Worm (Caenorhabditis elegans): ENCODE data around the gene K08C7.1.

ce11 chrIV:10620811-10621210 lies 35.8 kb upstream of the K08C7.1 start, which contains the start of gene R09H10.7:
- TF ChIP-seq hsf-1 (GFP tag; IDR thresholded peaks at IDR 0.05) (no peak), madf-6 (GFP tag; IDR thresholded peaks at IDR 0.05) (no peak), tlf-1 (GFP tag; optimal IDR thresholded peaks at IDR 0.05) (no peak), zfh-2 (GFP tag; conservative IDR thresholded peaks at IDR 0.05) (no peak), nhr-80 (tag; optimal IDR thresholded peaks at IDR 0.05) (no peak), Y67H2A.10 (GFP tag; conservative IDR thresholded peaks at IDR 0.05) (no peak), unc-130 (GFP tag; optimal IDR thresholded peaks at IDR 0.05) (no peak), snpc-4 (GFP tag; optimal IDR thresholded peaks at IDR 0.05) (no peak), snpc-4 (tag; optimal IDR thresholded peaks at IDR 0.05) (no peak), him-1 (tag; optimal IDR thresholded peaks at IDR 0.05) (no peak), ama-1 (optimal IDR thresholded peaks at IDR 0.05) (no peak), ama-1 (GFP tag; optimal IDR thresholded peaks at IDR 0.05) (no peak), unc-62 (GFP tag; optimal IDR thresholded peaks at IDR 0.05) (no peak), xnd-1 (tag; optimal IDR thresholded peaks at IDR 0.05) (no peak), cebp-1 (GFP tag; IDR thresholded peaks at IDR 0.05) (no peak), cebp-1 (tag; optimal IDR thresholded peaks at IDR 0.05) (no peak), aptf-3 (GFP tag; IDR thresholded peaks at IDR 0.05) (no peak)
